Fruit fly (Drosophila melanogaster): ENCODE measurements around the gene BORCS5.

BORCS5 gene

dm6 chrX:11841702-11842378, 30.7 kb downstream of the BORCS5 start:
- no peak for TF ChIP-seq CG17801 (GFP tag; optimal IDR thresholded peaks at IDR 0.05; ENCODE audit: partially characterized antibody)

dm6 chrX:11839308-11839707, 33.3 kb downstream of the BORCS5 start, which contains the start of gene Cyp28c1:
Gene Cyp28c1 (plus strand): TSS chrX:11839608.
- no peak for TF ChIP-seq CG17801 (GFP tag; optimal IDR thresholded peaks at IDR 0.05; ENCODE audit: partially characterized antibody)

- no peak for TF ChIP-seq CG17801 (GFP tag; optimal IDR thresholded peaks at IDR 0.05; ENCODE audit: partially characterized antibody)
Observed at dm6 chrX:11837926-11838325, 34.7 kb downstream of the BORCS5 start, which contains the start of gene CG15741. Gene CG15741 (minus strand): TSS chrX:11838026.

dm6 chrX:11828336-11829007, 44.1 kb downstream of the BORCS5 start:
- no peak for TF ChIP-seq CG17801 (GFP tag; optimal IDR thresholded peaks at IDR 0.05; ENCODE audit: partially characterized antibody)

dm6 chrX:11823003-11823402, 49.6 kb downstream of the BORCS5 start:
- peak; percentile 83 for TF ChIP-seq CG17801 (GFP tag; optimal IDR thresholded peaks at IDR 0.05; ENCODE audit: partially characterized antibody)

- peak; percentile 31 for TF ChIP-seq CG17801 (GFP tag; optimal IDR thresholded peaks at IDR 0.05; ENCODE audit: partially characterized antibody)
Observed at dm6 chrX:11821946-11822345, 50.6 kb downstream of the BORCS5 start.
